Fruit fly (Drosophila melanogaster) whole organism, adult: Measurements from ENCODE around the gene Acp63F.

Experiments used
- CG11617 ChIP-seq: fragments of 200-800 bp; sonication (Bioruptor generic); optimal IDR thresholded peaks from 2 replicates; lab custom pipeline; 2017; ENCODE audit warnings: mild to moderate bottlenecking, missing biosample characterization, missing genetic modification reagents, missing genetic modification characterization
- CG12768 ChIP-seq: fragments of 200-800 bp; sonication (Bioruptor generic); optimal IDR thresholded peaks from 2 replicates; lab custom pipeline; 2017; ENCODE audit warnings: missing biosample characterization, missing genetic modification characterization, mild to moderate bottlenecking, moderate library complexity, missing genetic modification reagents
- CG14711 ChIP-seq: fragments of 200-800 bp; sonication (Bioruptor generic); optimal IDR thresholded peaks from 2 replicates; lab custom pipeline; 2018; ENCODE audit warnings: missing biosample characterization, mild to moderate bottlenecking, missing genetic modification characterization, moderate library complexity
- CG1620 ChIP-seq: fragments of 200-800 bp; sonication (Bioruptor generic); optimal IDR thresholded peaks from 2 replicates; lab custom pipeline; 2016; ENCODE audit warnings: missing biosample characterization, missing genetic modification characterization
- CG33017 ChIP-seq: fragments of 200-800 bp; sonication (Bioruptor generic); optimal IDR thresholded peaks from 2 replicates; lab custom pipeline; 2018; ENCODE audit warnings: missing biosample characterization, mild to moderate bottlenecking, missing genetic modification characterization, moderate library complexity
- CG5204 ChIP-seq: fragments of 200-800 bp; sonication (Bioruptor generic); optimal IDR thresholded peaks from 2 replicates; lab custom pipeline; 2016; ENCODE audit warnings: missing biosample characterization, missing genetic modification characterization
- CG7045 ChIP-seq: fragments of 200-800 bp; sonication (Bioruptor generic); optimal IDR thresholded peaks from 2 replicates; lab custom pipeline; 2017; ENCODE audit warnings: missing biosample characterization, mild to moderate bottlenecking, missing genetic modification characterization
- CG7101 ChIP-seq: fragments of 200-800 bp; sonication (Bioruptor generic); optimal IDR thresholded peaks from 2 replicates; lab custom pipeline; 2018; ENCODE audit warnings: missing biosample characterization, mild to moderate bottlenecking, missing genetic modification characterization, moderate library complexity
- Clk ChIP-seq: fragments of 200-800 bp; sonication (Bioruptor generic); optimal IDR thresholded peaks from 2 replicates; lab custom pipeline; 2017; ENCODE audit warnings: missing biosample characterization, missing genetic modification characterization
- Crg-1 ChIP-seq: fragments of 200-800 bp; sonication (Bioruptor generic); optimal IDR thresholded peaks from 2 replicates; lab custom pipeline; 2016; ENCODE audit warnings: missing biosample characterization, missing genetic modification characterization
- Hr96 ChIP-seq: fragments of 200-800 bp; sonication (Bioruptor generic); optimal IDR thresholded peaks from 2 replicates; lab custom pipeline; 2016; ENCODE audit warnings: missing biosample characterization, missing genetic modification characterization
- Mnt ChIP-seq: fragments of 200-800 bp; sonication (Bioruptor generic); optimal IDR thresholded peaks from 2 replicates; lab custom pipeline; 2016; ENCODE audit warnings: missing biosample characterization, mild to moderate bottlenecking, missing genetic modification characterization
- bab1 ChIP-seq: fragments of 200-800 bp; sonication (Bioruptor generic); optimal IDR thresholded peaks from 3 replicates; lab custom pipeline; 2019; ENCODE audit warnings: missing biosample characterization, mild to moderate bottlenecking, missing genetic modification characterization, moderate library complexity
- cic ChIP-seq: fragments of 200-800 bp; sonication (Bioruptor generic); optimal IDR thresholded peaks from 2 replicates; lab custom pipeline; 2017; ENCODE audit warnings: missing biosample characterization, mild to moderate bottlenecking, missing genetic modification characterization, moderate library complexity
- cnc ChIP-seq, 2 experiments: fragments of >200 bp; optimal IDR thresholded peaks; 2 replicates each; lab custom pipeline; 2017
- kay ChIP-seq: fragments of 200-800 bp; sonication (Bioruptor generic); peaks from one replicate; lab custom pipeline; 2016; ENCODE audit warnings: missing biosample characterization, missing genetic modification characterization, borderline replicate concordance
- ovo ChIP-seq: fragments of 200-800 bp; sonication (Bioruptor generic); optimal IDR thresholded peaks from 2 replicates; lab custom pipeline; 2016; ENCODE audit warnings: missing biosample characterization, missing genetic modification characterization
- pad ChIP-seq: fragments of 200-800 bp; sonication (Bioruptor generic); optimal IDR thresholded peaks from 3 replicates; lab custom pipeline; 2017; ENCODE audit warnings: missing biosample characterization, missing genetic modification characterization, mild to moderate bottlenecking, moderate library complexity, missing genetic modification reagents
- tj ChIP-seq: fragments of 200-800 bp; sonication (Bioruptor generic); optimal IDR thresholded peaks from 3 replicates; lab custom pipeline; 2017; ENCODE audit warnings: missing biosample characterization, mild to moderate bottlenecking, missing genetic modification characterization, moderate library complexity
- toe ChIP-seq: fragments of 200-800 bp; sonication (Bioruptor generic); optimal IDR thresholded peaks from 2 replicates; lab custom pipeline; 2016; ENCODE audit warnings: missing biosample characterization, missing genetic modification characterization

Gene Acp63F

dm6 chr3L:3811089-3811488, 5.1 kb downstream of the Acp63F start, which contains the start of the genes CG32263 and PIG-B:
Gene CG32263, minus strand, starts transcription at chr3L:3811114.
Gene PIG-B, plus strand, starts transcription at chr3L:3811263.
- TF ChIP-seq CG7101 (tag; lab: Kevin White, UChicago): peak; percentile 1
- peak; percentile 4 for TF ChIP-seq pad (GFP tag; lab: Kevin White, UChicago)
- TF ChIP-seq Crg-1 (GFP tag; lab: Kevin White, UChicago): no peak
- TF ChIP-seq bab1: peak; percentile 33
- TF ChIP-seq Mnt (GFP tag; lab: Kevin White, UChicago): peak; percentile 8
- peak; percentile 1 for TF ChIP-seq tj (GFP tag; lab: Kevin White, UChicago)
- TF ChIP-seq CG33017 (tag; lab: Kevin White, UChicago): no peak
- peak; percentile 7 for TF ChIP-seq CG14711 (tag; lab: Kevin White, UChicago)
- no peak for TF ChIP-seq toe (GFP tag; lab: Kevin White, UChicago)

DNA sequence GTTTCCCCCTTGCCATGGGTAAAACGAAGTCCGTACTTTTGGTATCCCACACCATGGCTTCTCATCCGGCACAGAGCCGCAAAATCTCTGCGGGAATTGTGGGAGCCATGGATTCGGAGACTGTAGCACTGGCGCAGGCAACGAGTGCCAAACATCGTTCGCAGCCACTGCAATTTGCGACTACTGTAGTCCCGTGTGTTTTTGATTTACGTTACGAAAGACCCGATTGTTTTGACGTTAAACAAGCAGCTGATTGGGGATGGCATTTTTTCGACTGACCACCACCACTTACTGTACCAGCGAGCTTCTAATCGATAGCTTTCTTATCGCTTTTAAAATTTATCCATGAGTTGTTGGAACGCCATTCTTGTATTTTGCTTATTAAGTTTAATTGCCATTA, 6.2 kb downstream of the Acp63F start, which contains the start of gene CG32262:
Gene CG32262 (minus strand): TSS at position 254 of the 400 bp plus-strand sequence.
- no peak for TF ChIP-seq Clk (GFP tag; lab: Kevin White, UChicago)
- peak; percentile 29 for TF ChIP-seq bab1
- peak; percentile 28 for TF ChIP-seq Mnt (GFP tag; lab: Kevin White, UChicago)
- no peak for TF ChIP-seq CG12768 (GFP tag; lab: Kevin White, UChicago)

DNA sequence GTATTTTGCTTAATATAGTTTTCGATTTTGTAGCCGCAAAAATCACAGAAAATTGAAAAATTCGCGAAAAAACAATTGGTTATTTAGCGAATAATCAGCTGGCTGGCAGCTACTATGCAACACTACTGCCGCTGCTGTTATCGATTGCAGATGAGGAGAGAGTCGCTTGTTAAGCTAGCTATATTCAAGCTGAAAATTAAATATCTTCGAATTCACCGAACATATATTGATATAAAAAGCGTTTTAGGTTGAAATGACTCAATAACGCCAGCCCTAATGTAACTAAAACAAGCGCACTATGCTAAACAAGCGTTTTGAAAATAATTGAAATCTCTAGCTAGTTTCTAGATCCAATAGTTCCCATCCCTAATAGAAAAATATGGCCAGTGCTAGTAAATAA, 9.8 kb downstream of the Acp63F start, which contains the start of the genes CG32264, ntc and IntS10:
Gene CG32264 (minus strand): TSS at position 130 of the 400 bp plus-strand sequence.
Gene ntc (minus strand): TSS at position 130 of the 400 bp plus-strand sequence.
Gene IntS10 (plus strand): TSS at position 381 of the 400 bp plus-strand sequence.
- TF ChIP-seq Mnt (GFP tag; lab: Kevin White, UChicago) (peak; percentile 80), CG1620 (GFP tag; lab: Kevin White, UChicago) (peak; percentile 91), Crg-1 (GFP tag; lab: Kevin White, UChicago) (peak; percentile 87), tj (GFP tag; lab: Kevin White, UChicago) (peak; percentile 44), Clk (GFP tag; lab: Kevin White, UChicago) (peak; percentile 71), bab1 (peak; percentile 71), CG14711 (tag; lab: Kevin White, UChicago) (peak; percentile 71), ovo (GFP tag; lab: Kevin White, UChicago) (peak; percentile 12), cnc (optimal IDR thresholded peaks at IDR 0.05; lab: Kevin White, UChicago) (no peak), toe (GFP tag; lab: Kevin White, UChicago) (peak; percentile 92), CG12768 (GFP tag; lab: Kevin White, UChicago) (peak; percentile 83), Hr96 (peak; percentile 84), CG33017 (tag; lab: Kevin White, UChicago) (peak; percentile 60), kay (GFP tag; lab: Kevin White, UChicago) (no peak), CG7101 (tag; lab: Kevin White, UChicago) (peak; percentile 81), CG7045 (GFP tag; lab: Kevin White, UChicago) (peak; percentile 67), CG11617 (peak; percentile 80), cic (GFP tag; lab: Kevin White, UChicago) (peak; percentile 44), pad (GFP tag; lab: Kevin White, UChicago) (peak; percentile 73), CG5204 (GFP tag; lab: Kevin White, UChicago) (no peak)

DNA sequence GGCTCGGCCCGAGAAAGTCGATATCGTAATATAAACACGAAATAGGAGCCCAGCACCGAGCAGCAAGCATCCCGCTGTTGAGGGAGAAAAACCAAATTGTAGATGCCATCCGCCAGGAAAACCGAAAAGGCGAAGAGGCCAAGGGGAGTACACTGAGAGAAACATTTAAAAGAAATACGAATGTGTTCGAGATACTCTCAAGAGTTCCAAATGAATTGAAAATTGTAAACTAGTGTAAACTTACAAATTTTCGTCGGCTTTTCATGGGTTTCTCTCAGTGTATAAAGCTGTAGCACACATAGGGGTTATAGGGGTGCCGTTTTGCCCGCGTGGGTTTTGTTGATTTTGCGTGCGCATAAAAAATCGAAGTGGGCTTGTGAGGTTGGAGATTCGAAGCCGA, 13.5 kb downstream of the Acp63F start:
- TF ChIP-seq Crg-1 (GFP tag; lab: Kevin White, UChicago) (no peak), ovo (GFP tag; lab: Kevin White, UChicago) (no peak), CG7101 (tag; lab: Kevin White, UChicago) (peak; percentile 26), cnc (optimal IDR thresholded peaks at IDR 0.05; lab: Kevin White, UChicago) (no peak), pad (GFP tag; lab: Kevin White, UChicago) (no peak), CG14711 (tag; lab: Kevin White, UChicago) (no peak), CG1620 (GFP tag; lab: Kevin White, UChicago) (no peak), CG7045 (GFP tag; lab: Kevin White, UChicago) (no peak), tj (GFP tag; lab: Kevin White, UChicago) (peak; percentile 3), CG5204 (GFP tag; lab: Kevin White, UChicago) (peak; percentile 41), Clk (GFP tag; lab: Kevin White, UChicago) (no peak), CG12768 (GFP tag; lab: Kevin White, UChicago) (no peak), kay (GFP tag; lab: Kevin White, UChicago) (no peak), CG33017 (tag; lab: Kevin White, UChicago) (peak; percentile 44), cic (GFP tag; lab: Kevin White, UChicago) (peak; percentile 38), toe (GFP tag; lab: Kevin White, UChicago) (no peak), CG11617 (peak; percentile 7), Mnt (GFP tag; lab: Kevin White, UChicago) (no peak), bab1 (no peak), Hr96 (peak; percentile 63)

DNA sequence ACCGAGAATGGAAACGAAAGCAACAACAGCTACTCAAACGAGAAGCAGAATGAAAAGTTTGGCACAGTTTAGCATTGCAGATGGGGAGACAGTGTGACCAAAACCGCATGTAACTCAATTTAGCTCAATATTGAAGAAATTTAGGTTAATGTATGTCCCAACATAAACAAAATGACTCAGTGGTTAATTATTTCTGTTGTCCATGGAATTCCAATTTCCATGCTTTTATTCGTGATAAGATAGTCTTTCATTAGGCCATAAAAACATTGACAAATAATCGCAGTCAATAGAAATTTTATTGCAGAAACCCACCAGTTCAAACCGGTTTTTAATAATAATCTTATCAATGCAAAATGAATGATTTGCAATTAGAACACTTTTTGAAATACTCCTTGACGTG, 14.3 kb downstream of the Acp63F start:
- TF ChIP-seq bab1 (no peak), Hr96 (no peak), CG33017 (tag; lab: Kevin White, UChicago) (no peak), CG7045 (GFP tag; lab: Kevin White, UChicago) (no peak), CG12768 (GFP tag; lab: Kevin White, UChicago) (no peak), tj (GFP tag; lab: Kevin White, UChicago) (no peak), CG14711 (tag; lab: Kevin White, UChicago) (no peak), cic (GFP tag; lab: Kevin White, UChicago) (no peak), Clk (GFP tag; lab: Kevin White, UChicago) (no peak), CG1620 (GFP tag; lab: Kevin White, UChicago) (no peak), kay (GFP tag; lab: Kevin White, UChicago) (no peak), CG7101 (tag; lab: Kevin White, UChicago) (no peak)
